Worm (Caenorhabditis elegans) whole organism, young adult: ENCODE results near the gene T03F6.3.

Experiments used
- B0035.1 ChIP-seq: sonication (generic microtip); optimal IDR thresholded peaks from 2 replicates; lab custom pipeline; 2016; ENCODE audit warnings: missing genetic modification characterization, mild to moderate bottlenecking, missing compliant biosample characterization, missing genotype, missing genetic modification reagents
- efl-1 ChIP-seq: fragments of 150-350 bp; optimal IDR thresholded peaks from 2 replicates; lab custom pipeline; 2014; ENCODE audit warnings: missing biosample characterization, missing genetic modification reagents, missing genetic modification characterization
- him-1 ChIP-seq: sonication (generic microtip); optimal IDR thresholded peaks from 2 replicates; lab custom pipeline; 2016; ENCODE audit warnings: missing genotype, missing genetic modification reagents, missing genetic modification characterization, missing compliant biosample characterization
- hmg-20 ChIP-seq: fragments of 200-800 bp; sonication (Bioruptor generic); IDR thresholded peaks from 2 replicates; pipeline ENCODE4 v1.3.6; 2022; ENCODE audit warnings: missing genetic modification reagents, missing genetic modification characterization, missing compliant biosample characterization
- hrde-1 ChIP-seq: sonication (generic microtip); optimal IDR thresholded peaks from 2 replicates; lab custom pipeline; 2016; ENCODE audit warnings: missing genetic modification characterization, mild to moderate bottlenecking, missing compliant biosample characterization, moderate library complexity, missing genotype, missing genetic modification reagents, borderline replicate concordance

DNA sequence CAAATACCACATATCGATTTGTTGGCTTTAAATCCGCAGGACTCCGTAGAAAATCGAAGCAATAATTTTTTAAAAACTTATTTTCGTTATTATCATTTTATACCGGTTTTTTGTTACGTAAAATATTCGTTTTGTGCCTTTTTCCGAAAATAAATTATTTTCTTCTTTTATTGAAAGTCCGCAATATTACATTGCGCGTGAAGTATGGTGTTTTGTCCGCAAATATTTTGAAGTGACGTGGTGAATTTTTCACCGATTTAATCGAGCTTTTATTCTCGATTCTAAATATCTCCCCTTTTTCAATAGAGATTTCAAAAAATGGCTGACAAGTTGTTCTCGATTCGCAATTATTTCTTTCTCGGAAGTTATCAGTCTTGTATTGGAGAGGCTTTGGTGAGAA is 36.8 kb downstream of the T03F6.3 start, which contains the start of gene cope-1:
- TF ChIP-seq B0035.1 (no peak), hmg-20 (GFP tag; lab: Robert Waterston, UW) (no peak), him-1 (tag; lab: Kevin White, UChicago) (no peak), hrde-1 (tag; lab: Kevin White, UChicago) (no peak), efl-1 (no peak)
